Fruit fly (Drosophila melanogaster) whole organism, embryonic: ENCODE results near the gene CG11951.

Source experiments
- Bgb ChIP-seq: fragments of 200-800 bp; sonication (Bioruptor generic); IDR thresholded peaks from 2 replicates; pipeline ENCODE4 v1.3.6; 2022; ENCODE audit warnings: missing biosample characterization, missing genetic modification characterization; ENCODE audit not compliant: partially characterized antibody
- CG10366 ChIP-seq: fragments of 200-800 bp; sonication (Bioruptor generic); IDR thresholded peaks from 2 replicates; pipeline ENCODE4 v1.3.6; 2022; ENCODE audit warnings: missing biosample characterization, missing genetic modification characterization
- CG10431 ChIP-seq: fragments of 200-800 bp; sonication (Bioruptor generic); optimal IDR thresholded peaks from 3 replicates; lab custom pipeline; 2018; ENCODE audit warnings: missing biosample characterization, mild to moderate bottlenecking, missing genetic modification characterization
- CG10959 ChIP-seq: fragments of 200-800 bp; sonication (Bioruptor generic); IDR thresholded peaks from 2 replicates; pipeline ENCODE4 v1.3.6; 2022; ENCODE audit warnings: missing biosample characterization, missing genetic modification characterization
- CG11723 ChIP-seq: fragments of 200-800 bp; sonication (Bioruptor generic); optimal IDR thresholded peaks from 2 replicates; lab custom pipeline; 2017; ENCODE audit warnings: missing biosample characterization, mild to moderate bottlenecking, missing genetic modification characterization
- CG12299 ChIP-seq: fragments of 200-800 bp; sonication (Bioruptor generic); optimal IDR thresholded peaks from 2 replicates; lab custom pipeline; 2018; ENCODE audit warnings: missing biosample characterization, mild to moderate bottlenecking, missing genetic modification characterization
- CG12659 ChIP-seq: fragments of 200-800 bp; sonication (Bioruptor generic); optimal IDR thresholded peaks from 3 replicates; lab custom pipeline; 2017; ENCODE audit warnings: mild to moderate bottlenecking, missing biosample characterization, missing genetic modification reagents, missing genetic modification characterization
- CG13287 ChIP-seq: fragments of 200-800 bp; sonication (Bioruptor generic); IDR thresholded peaks from 2 replicates; pipeline ENCODE4 v1.3.6; 2022; ENCODE audit warnings: missing biosample characterization, missing genetic modification characterization; ENCODE audit not compliant: partially characterized antibody
- CG16863 ChIP-seq: fragments of 200-800 bp; sonication (Bioruptor generic); optimal IDR thresholded peaks from 3 replicates; lab custom pipeline; 2016; ENCODE audit warnings: missing biosample characterization, missing genetic modification characterization
- CG17328 ChIP-seq: fragments of 200-800 bp; sonication (Bioruptor generic); IDR thresholded peaks from 2 replicates; pipeline ENCODE4 v1.3.6; 2022; ENCODE audit warnings: missing biosample characterization, missing genetic modification characterization
- CG2199 ChIP-seq: fragments of 200-800 bp; sonication (Bioruptor generic); IDR thresholded peaks from 3 replicates; pipeline ENCODE4 v1.3.6; 2022; ENCODE audit warnings: missing biosample characterization, missing genetic modification characterization
- CG3281 ChIP-seq: fragments of 200-800 bp; sonication (Bioruptor generic); optimal IDR thresholded peaks from 3 replicates; lab custom pipeline; 2017; ENCODE audit warnings: missing biosample characterization, mild to moderate bottlenecking, missing genetic modification characterization
- CG3726 ChIP-seq: fragments of 200-800 bp; sonication (Bioruptor generic); IDR thresholded peaks from 3 replicates; pipeline ENCODE4, ENCODE4 v1.3.6; 2022; ENCODE audit warnings: missing biosample characterization, missing genetic modification characterization
- CG3838 ChIP-seq: fragments of 200-800 bp; sonication (Bioruptor generic); optimal IDR thresholded peaks from 3 replicates; lab custom pipeline; 2016; ENCODE audit warnings: missing biosample characterization, missing genetic modification characterization
- CG4854 ChIP-seq: fragments of 200-800 bp; sonication (Bioruptor generic); optimal IDR thresholded peaks from 2 replicates; lab custom pipeline; 2016; ENCODE audit warnings: missing biosample characterization, missing genetic modification characterization, inconsistent platforms
- CG6854 ChIP-seq: fragments of 200-800 bp; sonication (Bioruptor generic); optimal IDR thresholded peaks from 3 replicates; lab custom pipeline; 2017; ENCODE audit warnings: missing biosample characterization, mild to moderate bottlenecking, missing genetic modification characterization
- CG8359 ChIP-seq: fragments of 200-800 bp; sonication (Bioruptor generic); optimal IDR thresholded peaks from 2 replicates; lab custom pipeline; 2017; ENCODE audit warnings: missing biosample characterization, mild to moderate bottlenecking, missing genetic modification characterization, borderline replicate concordance
- CG9437 ChIP-seq: fragments of 200-800 bp; sonication (Bioruptor generic); optimal IDR thresholded peaks from 2 replicates; lab custom pipeline; 2018; ENCODE audit warnings: missing biosample characterization, mild to moderate bottlenecking, missing genetic modification characterization
- CG9932 ChIP-seq: fragments of 200-800 bp; sonication (Bioruptor generic); IDR thresholded peaks from 2 replicates; pipeline ENCODE4 v1.3.6; 2022; ENCODE audit warnings: missing biosample characterization, missing genetic modification characterization
- CHES-1-like ChIP-seq: fragments of 200-800 bp; sonication (Bioruptor generic); optimal IDR thresholded peaks from 2 replicates; lab custom pipeline; 2016; ENCODE audit warnings: missing biosample characterization, missing genetic modification characterization
- Dip2 ChIP-seq: fragments of 200-800 bp; sonication (Bioruptor generic); IDR thresholded peaks from 2 replicates; pipeline ENCODE4 v1.3.6; 2022; ENCODE audit warnings: missing biosample characterization, missing genetic modification characterization
- Dll ChIP-seq: fragments of 200-800 bp; sonication (Bioruptor generic); IDR thresholded peaks from 4 replicates; pipeline ENCODE4 v1.3.6; 2022; ENCODE audit warnings: missing biosample characterization, missing genetic modification characterization; ENCODE audit not compliant: partially characterized antibody
- Fer3 ChIP-seq: fragments of 200-800 bp; sonication (Bioruptor generic); optimal IDR thresholded peaks from 2 replicates; lab custom pipeline; 2018; ENCODE audit warnings: missing biosample characterization, mild to moderate bottlenecking, missing genetic modification characterization, moderate library complexity
- H2.0 ChIP-seq: fragments of 200-800 bp; sonication (Bioruptor generic); IDR thresholded peaks from 2 replicates; pipeline ENCODE4 v1.3.6; 2022; ENCODE audit warnings: missing biosample characterization, missing genetic modification characterization
- HmgD ChIP-seq: fragments of 200-800 bp; sonication (Bioruptor generic); optimal IDR thresholded peaks from 3 replicates; lab custom pipeline; 2016; ENCODE audit warnings: missing biosample characterization, missing genetic modification characterization
- Lhr ChIP-seq: fragments of 200-800 bp; sonication (Bioruptor generic); optimal IDR thresholded peaks from 3 replicates; lab custom pipeline; 2017; ENCODE audit warnings: mild to moderate bottlenecking, missing biosample characterization, missing genetic modification reagents, missing genetic modification characterization
- MESR4 ChIP-seq: fragments of 200-800 bp; sonication (Bioruptor generic); optimal IDR thresholded peaks from 2 replicates; lab custom pipeline; 2018; ENCODE audit warnings: missing biosample characterization, mild to moderate bottlenecking, missing genetic modification characterization, moderate library complexity
- NFAT ChIP-seq: fragments of 200-800 bp; sonication (Bioruptor generic); IDR thresholded peaks from 2 replicates; pipeline ENCODE4 v1.3.6; 2022; ENCODE audit warnings: missing biosample characterization, missing genetic modification characterization
- Sox100B ChIP-seq: fragments of 200-800 bp; sonication (Bioruptor generic); optimal IDR thresholded peaks from 3 replicates; lab custom pipeline; 2018; ENCODE audit warnings: missing biosample characterization, mild to moderate bottlenecking, missing genetic modification characterization
- Taf1 ChIP-seq: fragments of 200-800 bp; sonication (Bioruptor generic); IDR thresholded peaks from 2 replicates; pipeline ENCODE4 v1.3.6; 2022; ENCODE audit warnings: missing biosample characterization, missing genetic modification characterization
- Usf ChIP-seq: fragments of 200-800 bp; sonication (Bioruptor generic); optimal IDR thresholded peaks from 2 replicates; lab custom pipeline; 2017; ENCODE audit warnings: missing genotype, missing biosample characterization, missing genetic modification characterization
- az2 ChIP-seq: fragments of 200-800 bp; sonication (Bioruptor generic); optimal IDR thresholded peaks from 3 replicates; lab custom pipeline; 2016; ENCODE audit warnings: missing biosample characterization, missing genetic modification characterization
- btn ChIP-seq: fragments of 200-800 bp; sonication (Bioruptor generic); optimal IDR thresholded peaks from 2 replicates; lab custom pipeline; 2016; ENCODE audit warnings: missing biosample characterization, missing genetic modification characterization
- dan ChIP-seq: fragments of 200-800 bp; sonication (Bioruptor generic); IDR thresholded peaks from 2 replicates; pipeline ENCODE4 v1.3.6; 2022; ENCODE audit warnings: missing biosample characterization, missing genetic modification characterization
- danr ChIP-seq: fragments of 200-800 bp; sonication (Bioruptor generic); IDR thresholded peaks from 2 replicates; pipeline ENCODE4 v1.3.6; 2022; ENCODE audit warnings: missing biosample characterization, missing genetic modification characterization
- emc ChIP-seq: fragments of 200-800 bp; sonication (Bioruptor generic); optimal IDR thresholded peaks from 2 replicates; lab custom pipeline; 2016; ENCODE audit warnings: missing biosample characterization, missing genetic modification characterization
- fd96Cb ChIP-seq: fragments of 200-800 bp; sonication (Bioruptor generic); optimal IDR thresholded peaks from 2 replicates; lab custom pipeline; 2018; ENCODE audit warnings: missing biosample characterization, mild to moderate bottlenecking, missing genetic modification characterization, moderate library complexity
- gce ChIP-seq: fragments of 200-800 bp; sonication (Bioruptor generic); IDR thresholded peaks from 3 replicates; pipeline ENCODE4 v1.3.6; 2022; ENCODE audit warnings: missing biosample characterization, missing genetic modification characterization
- hkb ChIP-seq, 2 experiments: fragments of 200-800 bp in 1 of 2; fragments of >200 bp in 1 of 2; sonication (Bioruptor generic) in 1 of 2; IDR thresholded peaks in 1 of 2; optimal IDR thresholded peaks in 1 of 2; 2 replicates each; pipeline versions ENCODE4 v1.3.6 to Lab custom; 2017 to 2022; ENCODE audit warnings: missing biosample characterization in 1 of 2, missing genetic modification characterization in 1 of 2
- jing ChIP-seq: fragments of 200-800 bp; sonication (Bioruptor generic); optimal IDR thresholded peaks from 2 replicates; lab custom pipeline; 2018; ENCODE audit warnings: missing biosample characterization, mild to moderate bottlenecking, missing genetic modification characterization
- kah ChIP-seq: fragments of 200-800 bp; sonication (Bioruptor generic); optimal IDR thresholded peaks from 2 replicates; lab custom pipeline; 2018; ENCODE audit warnings: missing biosample characterization, mild to moderate bottlenecking, missing genetic modification characterization
- lmd ChIP-seq: fragments of 200-800 bp; sonication (Bioruptor generic); IDR thresholded peaks from 2 replicates; pipeline ENCODE4 v1.3.6; 2022; ENCODE audit warnings: missing biosample characterization, missing genetic modification characterization
- row ChIP-seq: fragments of 200-800 bp; sonication (Bioruptor generic); IDR thresholded peaks from 3 replicates; pipeline ENCODE4 v1.3.6; 2022; ENCODE audit warnings: missing biosample characterization, missing genetic modification characterization
- schlank ChIP-seq: fragments of 200-800 bp; sonication (Bioruptor generic); optimal IDR thresholded peaks from 2 replicates; lab custom pipeline; 2018; ENCODE audit warnings: missing biosample characterization, mild to moderate bottlenecking, missing genetic modification characterization
- slp2 ChIP-seq: fragments of 200-800 bp; sonication (Bioruptor generic); optimal IDR thresholded peaks from 2 replicates; lab custom pipeline; 2016; ENCODE audit warnings: missing biosample characterization, missing genetic modification characterization
- sr ChIP-seq: fragments of 200-800 bp; sonication (Bioruptor generic); IDR thresholded peaks from 3 replicates; pipeline ENCODE4 v1.3.6; 2022; ENCODE audit warnings: missing biosample characterization, missing genetic modification characterization
- tap ChIP-seq: fragments of 200-800 bp; optimal IDR thresholded peaks from 3 replicates; lab custom pipeline; 2019; ENCODE audit warnings: missing biosample characterization, mild to moderate bottlenecking, missing genetic modification characterization, moderate library complexity
- tgo ChIP-seq: fragments of 200-800 bp; sonication (Bioruptor generic); IDR thresholded peaks from 3 replicates; pipeline ENCODE4 v1.3.6; 2022; ENCODE audit warnings: missing biosample characterization, missing genetic modification characterization
- usp ChIP-seq: fragments of >200 bp; optimal IDR thresholded peaks from 2 replicates; lab custom pipeline; 2017; ENCODE audit warnings: missing biosample characterization, missing genetic modification characterization

CG11951 gene

DNA sequence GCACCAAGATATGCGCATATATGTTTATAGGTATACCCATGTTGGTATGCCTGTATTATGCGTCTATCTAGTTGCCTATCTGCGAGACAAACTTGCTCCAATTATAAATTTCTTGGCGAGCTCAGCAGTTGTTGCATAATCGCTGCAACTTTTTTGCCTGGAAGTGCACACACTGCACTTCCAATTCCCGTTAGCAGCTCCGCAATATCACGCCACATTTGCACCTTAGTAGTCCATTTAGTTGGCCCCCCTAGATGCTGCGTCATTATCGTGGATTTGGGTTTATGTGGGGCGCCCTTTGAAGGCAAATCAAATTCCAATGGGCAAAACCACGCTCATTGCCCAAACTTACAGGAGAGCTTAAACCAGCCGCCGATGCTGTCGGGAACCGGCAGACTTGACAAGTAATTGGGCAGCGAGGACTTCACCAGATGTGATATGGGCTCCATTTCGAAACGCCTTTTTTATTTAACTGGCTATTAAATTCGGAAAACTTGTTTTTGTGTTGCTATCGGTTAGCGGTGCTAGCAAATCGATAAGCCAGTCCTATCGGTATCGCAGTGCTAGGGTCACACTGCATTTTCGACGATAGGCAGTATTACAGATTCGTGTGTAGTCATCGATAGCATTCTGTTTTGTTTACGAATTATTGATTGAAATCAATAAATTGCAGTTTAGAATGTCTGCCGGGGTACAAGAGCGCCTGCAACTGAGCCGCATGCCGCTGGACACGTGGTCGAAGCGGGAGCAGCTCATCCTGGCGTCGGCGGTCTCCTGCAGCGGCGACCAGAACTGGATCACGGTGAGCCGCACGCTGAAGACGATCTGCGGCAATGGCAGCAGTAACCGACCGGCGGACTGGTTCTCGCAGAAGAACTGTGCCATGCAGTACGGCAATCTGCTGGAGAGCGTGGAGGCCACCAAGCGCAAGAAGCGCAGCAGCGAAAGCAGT lies 15.4 kb downstream of the CG11951 start, which contains the start of the genes Cisd2 and Brd8 (continued):
- TF ChIP-seq kah: no peak
- TF ChIP-seq CG4854 (GFP tag; lab: Kevin White, UChicago): no peak
- TF ChIP-seq CG11723 (GFP tag; lab: Kevin White, UChicago): no peak
- TF ChIP-seq gce (GFP tag; lab: Robert Waterston, UW): no peak
- TF ChIP-seq slp2: no peak
- TF ChIP-seq jing (GFP tag; lab: Kevin White, UChicago): no peak
- no peak for TF ChIP-seq emc (GFP tag; lab: Kevin White, UChicago)
- no peak for TF ChIP-seq sr (GFP tag; lab: Robert Waterston, UW)
- TF ChIP-seq dan (GFP tag; lab: Robert Waterston, UW): no peak
- peak; percentile 78 for TF ChIP-seq MESR4 (GFP tag; lab: Kevin White, UChicago)
- TF ChIP-seq Bgb: peak; percentile 97
- peak; percentile 89 for TF ChIP-seq Dll (GFP tag; lab: Robert Waterston, UW)
- TF ChIP-seq CG10366: no peak
- no peak for TF ChIP-seq az2 (GFP tag; lab: Kevin White, UChicago)
- TF ChIP-seq CG9437 (GFP tag; lab: Kevin White, UChicago): no peak
- no peak for TF ChIP-seq usp (GFP tag; lab: Kevin White, UChicago)
- no peak for TF ChIP-seq CG2199 (GFP tag; lab: Robert Waterston, UW)
- no peak for TF ChIP-seq tap
- TF ChIP-seq fd96Cb (tag; lab: Kevin White, UChicago): no peak
- peak; percentile 31; the same call in 1 of the 3 replicates for TF ChIP-seq row (GFP tag; lab: Robert Waterston, UW)
- no peak for TF ChIP-seq CG10431 (GFP tag; lab: Kevin White, UChicago)
- no peak for TF ChIP-seq CG16863 (GFP tag; lab: Kevin White, UChicago)
- TF ChIP-seq Sox100B (GFP tag; lab: Kevin White, UChicago): no peak
- TF ChIP-seq CG8359 (GFP tag; lab: Kevin White, UChicago): no peak
- TF ChIP-seq CG13287 (GFP tag; lab: Robert Waterston, UW): peak; percentile 94
- no peak for TF ChIP-seq tgo (GFP tag; lab: Robert Waterston, UW)
- TF ChIP-seq H2.0 (GFP tag; lab: Robert Waterston, UW): no peak
- peak; percentile 69 for TF ChIP-seq CG12659
- TF ChIP-seq HmgD (GFP tag; lab: Kevin White, UChicago): peak; percentile 44
- TF ChIP-seq Taf1 (GFP tag; lab: Robert Waterston, UW): no peak
- TF ChIP-seq CG3726: no peak
- TF ChIP-seq CHES-1-like (GFP tag; lab: Kevin White, UChicago): peak; percentile 63
- no peak for TF ChIP-seq lmd (GFP tag; lab: Robert Waterston, UW)
- no peak for TF ChIP-seq CG17328
- TF ChIP-seq CG10959 (GFP tag; lab: Robert Waterston, UW): no peak
- no peak for TF ChIP-seq danr (GFP tag; lab: Robert Waterston, UW)
- TF ChIP-seq Lhr: no peak
- no peak for TF ChIP-seq Usf (GFP tag; lab: Kevin White, UChicago)
- no peak for TF ChIP-seq schlank (tag; lab: Kevin White, UChicago)
- no peak for TF ChIP-seq hkb (optimal IDR thresholded peaks at IDR 0.05; lab: Kevin White, UChicago)
- TF ChIP-seq hkb (GFP tag; IDR thresholded peaks at IDR 0.05; lab: Robert Waterston, UW): no peak
- no peak for TF ChIP-seq btn
- TF ChIP-seq NFAT (GFP tag; lab: Robert Waterston, UW): no peak
- TF ChIP-seq CG6854 (GFP tag; lab: Kevin White, UChicago): no peak
- no peak for TF ChIP-seq CG3281 (GFP tag; lab: Kevin White, UChicago)
- no peak for TF ChIP-seq CG3838 (GFP tag; lab: Kevin White, UChicago)
- TF ChIP-seq CG12299 (tag; lab: Kevin White, UChicago): no peak
- no peak for TF ChIP-seq Dip2 (GFP tag; lab: Robert Waterston, UW)
- peak; percentile 36; the same call in 1 of the 2 replicates for TF ChIP-seq CG9932 (GFP tag; lab: Robert Waterston, UW)
- TF ChIP-seq Fer3: no peak
